Worm (Caenorhabditis elegans) whole organism, L4 larva: ENCODE data around the gene ceh-43.

Experiments used
- F26F4.8 ChIP-seq: fragments of 200-800 bp; sonication (Bioruptor generic); conservative IDR thresholded peaks from 2 replicates; pipeline ENCODE4 v1.3.6; 2022; ENCODE audit warnings: missing genetic modification characterization, missing compliant biosample characterization
- F37D6.2 ChIP-seq: sonication (generic microtip); optimal IDR thresholded peaks from 2 replicates; lab custom pipeline; 2016; ENCODE audit warnings: mild to moderate bottlenecking, missing genetic modification characterization, missing compliant biosample characterization
- F49E8.2 ChIP-seq: sonication (generic microtip); optimal IDR thresholded peaks from 2 replicates; lab custom pipeline; 2016; ENCODE audit warnings: missing compliant biosample characterization, mild to moderate bottlenecking, missing genetic modification characterization, borderline replicate concordance
- R02D3.7 ChIP-seq: fragments of 150-350 bp; sonication (generic microtip); optimal IDR thresholded peaks from 3 replicates; lab custom pipeline; 2014; ENCODE audit warnings: missing biosample characterization, missing genetic modification characterization
- T20F7.1 ChIP-seq: fragments of 200-800 bp; sonication (Bioruptor generic); optimal IDR thresholded peaks from 2 replicates; lab custom pipeline; 2018; ENCODE audit warnings: mild to moderate bottlenecking, missing genetic modification characterization, missing compliant biosample characterization
- Y48G9A.11 ChIP-seq: fragments of 200-800 bp; sonication (Bioruptor generic); IDR thresholded peaks from 2 replicates; pipeline ENCODE4 v1.3.6; 2022; ENCODE audit warnings: missing genetic modification reagents, missing genetic modification characterization, missing compliant biosample characterization
- Y5F2A.4 ChIP-seq: fragments of 200-800 bp; sonication (Bioruptor generic); optimal IDR thresholded peaks from 2 replicates; lab custom pipeline; 2018; ENCODE audit warnings: mild to moderate bottlenecking, missing genetic modification characterization, missing compliant biosample characterization
- ZK337.2 ChIP-seq: fragments of 200-800 bp; sonication (Bioruptor generic); IDR thresholded peaks from 2 replicates; pipeline ENCODE4 v1.3.6; 2022; ENCODE audit warnings: missing genetic modification reagents, missing genetic modification characterization, missing compliant biosample characterization
- aha-1 ChIP-seq: fragments of 150-350 bp; peaks from one replicate; lab custom pipeline; 2014; ENCODE audit warnings: missing biosample characterization, missing genetic modification characterization
- attf-4 ChIP-seq: sonication (generic microtip); optimal IDR thresholded peaks from 3 replicates; lab custom pipeline; 2017; ENCODE audit warnings: missing biosample characterization, missing genetic modification characterization
- ceh-32 ChIP-seq: sonication (generic microtip); optimal IDR thresholded peaks from 2 replicates; lab custom pipeline; 2016; ENCODE audit warnings: mild to moderate bottlenecking, missing genetic modification characterization, missing compliant biosample characterization; ENCODE audit not compliant: poor library complexity
- ceh-44 ChIP-seq: fragments of 200-800 bp; sonication (Bioruptor generic); IDR thresholded peaks from 2 replicates; pipeline ENCODE4 v1.3.6; 2022; ENCODE audit warnings: missing genetic modification reagents, missing genetic modification characterization, missing compliant biosample characterization
- cey-2 ChIP-seq: sonication (generic microtip); optimal IDR thresholded peaks from 3 replicates; lab custom pipeline; 2017; ENCODE audit warnings: missing genetic modification characterization, mild to moderate bottlenecking, missing compliant biosample characterization, antibody characterized with exemption, borderline replicate concordance; ENCODE audit not compliant: insufficient read depth
- daf-12 ChIP-seq: fragments of 150-350 bp; optimal IDR thresholded peaks from 2 replicates; lab custom pipeline; 2014; ENCODE audit warnings: missing biosample characterization, missing genetic modification reagents, missing genetic modification characterization
- daf-16 ChIP-seq, 3 experiments: sonication (generic microtip); optimal IDR thresholded peaks; 2 replicates each; lab custom pipeline; 2016 to 2017; ENCODE audit warnings: missing genetic modification characterization in 3 of 3, missing genetic modification reagents in 3 of 3, mild to moderate bottlenecking in 2 of 3, missing compliant biosample characterization in 2 of 3, missing biosample characterization in 1 of 3, moderate library complexity in 1 of 3
- daf-19 ChIP-seq: fragments of 200-800 bp; sonication (Bioruptor generic); conservative IDR thresholded peaks from 2 replicates; pipeline ENCODE4 v1.3.6; 2022; ENCODE audit warnings: missing genetic modification characterization, missing compliant biosample characterization
- daf-8 ChIP-seq: fragments of 200-800 bp; sonication (Bioruptor generic); IDR thresholded peaks from 2 replicates; pipeline ENCODE4 v1.3.6; 2022; ENCODE audit warnings: missing genetic modification characterization, missing compliant biosample characterization
- dmd-6 ChIP-seq: fragments of 200-800 bp; sonication (Bioruptor generic); IDR thresholded peaks from 2 replicates; pipeline ENCODE4 v1.3.6; 2022; ENCODE audit warnings: missing genetic modification reagents, missing genetic modification characterization, missing compliant biosample characterization
- dmd-8 ChIP-seq: fragments of 200-800 bp; sonication (Bioruptor generic); IDR thresholded peaks from 2 replicates; pipeline ENCODE4 v1.3.6; 2022; ENCODE audit warnings: missing genetic modification characterization, missing compliant biosample characterization
- dmd-9 ChIP-seq: fragments of 200-800 bp; sonication (Bioruptor generic); IDR thresholded peaks from 2 replicates; pipeline ENCODE4 v1.3.6; 2022; ENCODE audit warnings: missing genetic modification reagents, missing genetic modification characterization, missing compliant biosample characterization
- dpl-1 ChIP-seq: fragments of 150-350 bp; optimal IDR thresholded peaks from 2 replicates; lab custom pipeline; 2014; ENCODE audit warnings: missing biosample characterization, missing genetic modification reagents, missing genetic modification characterization
- duxl-1 ChIP-seq: sonication (generic microtip); optimal IDR thresholded peaks from 2 replicates; lab custom pipeline; 2016; ENCODE audit warnings: mild to moderate bottlenecking, missing genetic modification characterization, moderate library complexity, missing compliant biosample characterization; ENCODE audit not compliant: poor library complexity
- egl-27 ChIP-seq: sonication (generic microtip); optimal IDR thresholded peaks from 3 replicates; lab custom pipeline; 2017; ENCODE audit warnings: missing biosample characterization, missing genetic modification reagents, missing genetic modification characterization
- hmg-1.1 ChIP-seq: fragments of 200-800 bp; sonication (Bioruptor generic); IDR thresholded peaks from 2 replicates; pipeline ENCODE4 v1.3.6; 2022; ENCODE audit warnings: missing genetic modification reagents, missing genetic modification characterization, missing compliant biosample characterization
- jun-1 ChIP-seq: fragments of 150-350 bp; optimal IDR thresholded peaks from 2 replicates; lab custom pipeline; 2014; ENCODE audit warnings: missing biosample characterization, missing genetic modification reagents, missing genetic modification characterization
- lim-7 ChIP-seq: fragments of 200-800 bp; sonication (Bioruptor generic); IDR thresholded peaks from 2 replicates; pipeline ENCODE4 v1.3.6; 2022; ENCODE audit warnings: missing genetic modification characterization, missing compliant biosample characterization
- lin-29 ChIP-seq: fragments of 200-800 bp; sonication (Bioruptor generic); IDR thresholded peaks from 2 replicates; pipeline ENCODE4 v1.3.6; 2022; ENCODE audit warnings: missing genetic modification reagents, missing genetic modification characterization, missing compliant biosample characterization
- mdt-29 ChIP-seq: fragments of 200-800 bp; sonication (Bioruptor generic); IDR thresholded peaks from 2 replicates; pipeline ENCODE4 v1.3.6; 2022; ENCODE audit warnings: missing genetic modification reagents, missing genetic modification characterization, missing compliant biosample characterization
- mes-2 ChIP-seq: sonication (generic microtip); optimal IDR thresholded peaks from 2 replicates; lab custom pipeline; 2016; ENCODE audit warnings: missing genotype, mild to moderate bottlenecking, missing genetic modification characterization, missing compliant biosample characterization; ENCODE audit not compliant: poor library complexity, severe bottlenecking
- nhr-11 ChIP-seq: fragments of 150-350 bp; optimal IDR thresholded peaks from 2 replicates; lab custom pipeline; 2014; ENCODE audit warnings: missing biosample characterization, missing genetic modification characterization
- nhr-237 ChIP-seq: sonication (generic microtip); optimal IDR thresholded peaks from 2 replicates; lab custom pipeline; 2017; ENCODE audit warnings: missing biosample characterization, missing genetic modification characterization
- nhr-28 ChIP-seq: fragments of 150-350 bp; optimal IDR thresholded peaks from 2 replicates; lab custom pipeline; 2014; ENCODE audit warnings: missing biosample characterization, missing genetic modification characterization
- pqm-1 ChIP-seq: sonication (generic microtip); optimal IDR thresholded peaks from 2 replicates; lab custom pipeline; 2017; ENCODE audit warnings: missing biosample characterization, missing genetic modification characterization
- saeg-2 ChIP-seq: fragments of 200-800 bp; sonication (Bioruptor generic); IDR thresholded peaks from 2 replicates; pipeline ENCODE4 v1.3.6; 2022; ENCODE audit warnings: missing genetic modification reagents, missing genetic modification characterization, missing compliant biosample characterization
- snpc-1.2 ChIP-seq: fragments of 200-800 bp; sonication (Bioruptor generic); IDR thresholded peaks from 2 replicates; pipeline ENCODE4 v1.3.6; 2022; ENCODE audit warnings: missing genetic modification reagents, missing genetic modification characterization, missing compliant biosample characterization
- spr-1 ChIP-seq: sonication (generic microtip); optimal IDR thresholded peaks from 2 replicates; lab custom pipeline; 2016; ENCODE audit warnings: mild to moderate bottlenecking, missing genetic modification characterization, missing compliant biosample characterization
- unc-62 ChIP-seq, 3 experiments: fragments of 150-350 bp in 1 of 3; sonication (generic microtip); optimal IDR thresholded peaks in 2 of 3; peaks in 1 of 3; 1 replicate in 1 of 3; 2 replicates in 2 of 3; lab custom pipeline; 2014 to 2017; ENCODE audit warnings: missing biosample characterization in 3 of 3, missing genetic modification characterization in 3 of 3, missing genetic modification reagents in 3 of 3, missing genotype in 1 of 3
- vab-7 ChIP-seq: fragments of 200-800 bp; sonication (Bioruptor generic); IDR thresholded peaks from 2 replicates; pipeline ENCODE4 v1.3.6; 2022; ENCODE audit warnings: missing genetic modification reagents, missing genetic modification characterization, missing compliant biosample characterization

Gene ceh-43

DNA sequence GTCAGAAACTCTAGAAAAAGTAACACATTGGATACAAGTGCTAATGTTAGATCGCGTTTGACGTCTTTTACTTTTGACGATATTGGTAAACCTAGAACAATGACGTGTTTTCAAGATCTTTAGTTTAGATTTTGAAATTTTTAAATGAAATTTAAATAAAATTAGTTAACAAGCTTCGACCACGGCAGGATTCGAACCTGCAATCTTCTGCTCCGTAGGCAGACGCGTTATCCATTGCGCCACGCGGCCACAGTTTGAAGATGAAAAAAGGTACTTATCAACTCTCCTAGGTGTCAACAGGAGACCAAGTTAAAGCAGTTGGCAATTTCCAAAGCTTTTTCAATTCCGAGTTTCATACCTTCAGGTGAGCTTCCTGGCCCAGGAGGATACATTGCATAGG lies 386 bp downstream of the ceh-43 start (continued):
- TF ChIP-seq dmd-6 (GFP tag; lab: Robert Waterston, UW) = peak; percentile 32; the same call in 1 of the 2 replicates
- TF ChIP-seq, all 104 proteins: peak for 25

DNA sequence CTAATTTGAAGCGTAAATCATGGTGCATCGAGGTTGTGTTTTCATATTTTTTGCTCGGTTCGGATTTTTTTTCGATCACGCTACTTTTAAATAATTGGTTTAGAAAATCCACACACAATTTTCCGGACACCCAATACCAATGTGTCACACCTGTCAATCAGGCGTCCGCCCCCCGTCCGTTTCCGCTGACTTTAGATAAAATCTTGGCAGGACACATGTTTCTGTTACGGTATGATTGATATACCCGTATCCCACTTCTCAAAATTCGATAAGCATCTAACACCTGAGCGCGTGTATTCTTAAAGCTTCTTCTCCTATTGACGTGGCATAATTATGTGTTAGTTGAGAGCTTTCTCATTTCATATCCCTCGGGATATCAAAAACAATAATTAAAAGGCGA lies 1.7 kb downstream of the ceh-43 start:
- TF ChIP-seq dpl-1 (GFP tag; lab: Kevin White, UChicago) = no peak
- TF ChIP-seq egl-27 (tag; lab: Kevin White, UChicago) = no peak
- peak in 1 of 2 experiments; percentile 89 for TF ChIP-seq unc-62 (GFP tag; optimal IDR thresholded peaks at IDR 0.05 in 1 of 2; lab: Kevin White, UChicago)
- TF ChIP-seq unc-62 (tag; optimal IDR thresholded peaks at IDR 0.05; lab: Kevin White, UChicago) = no peak
- no peak for TF ChIP-seq cey-2
- TF ChIP-seq pqm-1 (tag; lab: Kevin White, UChicago) = no peak
- peak; percentile 9 for TF ChIP-seq aha-1 (tag; lab: Kevin White, UChicago)
- TF ChIP-seq daf-8 (GFP tag; lab: Robert Waterston, UW) = no peak
- TF ChIP-seq spr-1 (tag; lab: Kevin White, UChicago) = no peak
- no peak for TF ChIP-seq mes-2

DNA sequence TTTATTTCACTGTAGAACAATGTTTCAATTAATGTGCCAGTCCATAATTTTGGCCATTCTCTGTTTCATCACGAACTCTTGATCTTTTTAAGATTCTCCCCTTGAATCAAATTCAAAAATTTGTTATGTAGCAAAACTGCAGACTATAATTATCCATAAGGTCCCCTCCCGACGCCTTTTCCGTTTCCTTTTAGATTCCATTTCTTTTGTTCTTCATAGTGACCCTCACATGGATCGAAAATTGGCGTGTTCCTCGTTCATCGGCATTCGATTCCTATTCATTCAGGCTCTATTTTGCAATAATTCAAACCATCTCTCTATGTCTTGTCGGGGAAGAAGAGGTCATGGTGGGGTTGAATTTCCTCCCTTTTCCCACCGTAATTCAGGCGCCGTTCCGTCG lies 5.3 kb downstream of the ceh-43 start:
- TF ChIP-seq aha-1 (tag; lab: Kevin White, UChicago) (peak; percentile 9), ceh-44 (GFP tag; lab: Robert Waterston, UW) (no peak)
- TF ChIP-seq, all 104 proteins: peak for 1

DNA sequence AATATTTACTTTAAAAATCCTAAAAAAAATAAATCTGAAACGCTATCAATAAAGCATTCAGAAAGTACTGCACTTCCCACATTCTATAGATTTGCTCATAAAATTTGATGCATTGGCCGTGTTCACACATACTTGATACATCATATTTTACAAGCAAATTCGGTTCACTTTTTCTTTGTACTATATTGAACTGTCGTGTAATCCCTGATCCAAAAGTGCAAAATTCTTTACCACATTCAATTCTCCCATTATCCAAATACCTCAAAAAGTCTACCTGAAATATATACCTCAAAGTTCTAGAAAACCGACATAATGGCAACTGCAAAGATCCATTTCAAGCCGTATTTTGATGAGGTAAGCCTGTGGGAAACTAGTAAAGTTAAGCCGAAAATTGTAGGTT lies 8.0 kb downstream of the ceh-43 start, which contains the start of gene nex-3:
Gene nex-3, plus strand, starts transcription at position 301 of the 400 bp plus-strand sequence.
- TF ChIP-seq jun-1 (tag; lab: Kevin White, UChicago) (no peak), daf-12 (tag; lab: Kevin White, UChicago) (no peak), mdt-29 (GFP tag; lab: Robert Waterston, UW) (no peak), duxl-1 (no peak), daf-19 (GFP tag; lab: Robert Waterston, UW) (no peak), hmg-1.1 (no peak), nhr-237 (tag; lab: Kevin White, UChicago) (no peak), vab-7 (GFP tag; lab: Robert Waterston, UW) (no peak)

DNA sequence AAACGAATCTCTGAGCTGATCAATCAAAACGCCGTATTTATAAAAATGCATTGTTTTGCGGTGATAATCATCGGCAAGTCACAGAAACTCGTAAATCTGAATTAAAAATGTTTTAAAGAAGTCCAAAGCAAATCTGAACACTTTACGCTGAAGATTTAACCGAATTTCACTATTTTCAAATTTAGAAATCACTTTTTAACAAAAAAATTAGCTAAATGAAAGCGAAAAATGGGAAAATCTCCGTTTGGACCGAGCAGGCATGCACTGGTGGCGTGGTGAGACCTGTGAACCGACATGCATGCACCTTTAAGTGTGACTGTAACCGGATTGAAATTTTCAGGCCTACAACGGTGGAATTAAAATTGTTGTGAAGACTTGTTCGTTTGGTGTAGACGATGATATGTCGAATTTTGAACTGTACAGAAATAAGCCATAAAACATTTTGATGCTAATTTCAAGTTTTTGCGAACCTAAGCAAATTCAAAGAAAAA lies 10.2 kb downstream of the ceh-43 start, which contains the start of gene C28A5.2:
Gene C28A5.2, minus strand, starts transcription at position 51 of the 491 bp plus-strand sequence.
- TF ChIP-seq dmd-9 (GFP tag; lab: Robert Waterston, UW) = no peak
- TF ChIP-seq daf-16 (GFP tag; optimal IDR thresholded peaks at IDR 0.05; lab: Kevin White, UChicago) = no peak
- TF ChIP-seq daf-16 (tag; optimal IDR thresholded peaks at IDR 0.05; lab: Kevin White, UChicago) = no peak

- no peak for TF ChIP-seq R02D3.7 (tag; lab: Kevin White, UChicago)
- no peak for TF ChIP-seq T20F7.1 (GFP tag; lab: Kevin White, UChicago)
- TF ChIP-seq Y5F2A.4 (GFP tag; lab: Kevin White, UChicago) = no peak
- TF ChIP-seq aha-1 (tag; lab: Kevin White, UChicago) = peak; percentile 82
- no peak for TF ChIP-seq ceh-32 (tag; lab: Kevin White, UChicago)
- peak; percentile 63; the same call in 1 of the 2 replicates for TF ChIP-seq dmd-9 (GFP tag; lab: Robert Waterston, UW)
- no peak for TF ChIP-seq nhr-11 (tag; lab: Kevin White, UChicago)
- TF ChIP-seq F37D6.2 = no peak
- TF ChIP-seq snpc-1.2 (GFP tag; lab: Robert Waterston, UW) = no peak
- no peak for TF ChIP-seq mdt-29 (GFP tag; lab: Robert Waterston, UW)
- TF ChIP-seq lim-7 (GFP tag; lab: Robert Waterston, UW) = no peak
- no peak for TF ChIP-seq attf-4 (tag; lab: Kevin White, UChicago)
- TF ChIP-seq saeg-2 (GFP tag; lab: Robert Waterston, UW) = no peak
- TF ChIP-seq ZK337.2 (GFP tag; lab: Robert Waterston, UW) = no peak
- no peak for TF ChIP-seq Y48G9A.11
- TF ChIP-seq nhr-28 (tag; lab: Kevin White, UChicago) = no peak
- TF ChIP-seq F26F4.8 = no peak
- TF ChIP-seq dmd-8 (GFP tag; lab: Robert Waterston, UW) = peak; percentile 34; the same call in 1 of the 2 replicates
- no peak for TF ChIP-seq lin-29 (GFP tag; lab: Robert Waterston, UW)
- no peak for TF ChIP-seq dpl-1 (GFP tag; lab: Kevin White, UChicago)
- TF ChIP-seq F49E8.2 = no peak
- no peak for TF ChIP-seq dmd-6 (GFP tag; lab: Robert Waterston, UW)
Measured at ce11 chrIII:4435262-4435661, 14.5 kb downstream of the ceh-43 start.
